Fruit fly (Drosophila melanogaster): Measurements from ENCODE around the gene CG18273.

Gene CG18273

dm6 chrX:487517-487957, at the start of gene CG18273, which contains the start of gene CG3156:
CG18273 (minus strand) TSS chrX:487581.
CG3156 (plus strand) TSS chrX:487878.
- TF ChIP-seq woc (GFP tag; optimal IDR thresholded peaks at IDR 0.05) (peak; percentile 22), Myc (optimal IDR thresholded peaks at IDR 0.05) (peak; percentile 98), sv (GFP tag; optimal IDR thresholded peaks at IDR 0.05) (peak; percentile 2), HLH106 (tag; optimal IDR thresholded peaks at IDR 0.05) (peak; percentile 57), dmrt93B (GFP tag; optimal IDR thresholded peaks at IDR 0.05) (no peak), Rel (GFP tag; optimal IDR thresholded peaks at IDR 0.05) (no peak), Rel (tag; optimal IDR thresholded peaks at IDR 0.05) (peak; percentile 78), usp (GFP tag; optimal IDR thresholded peaks at IDR 0.05) (no peak)

dm6 chrX:529724-530603, 42.6 kb upstream of the CG18273 start, which contains the start of the genes CG4293 and Appl:
CG4293 (minus strand) TSS chrX:530291.
Appl (plus strand) TSS chrX:530501.
- TF ChIP-seq br (GFP tag; optimal IDR thresholded peaks at IDR 0.05) (no peak), Myc (optimal IDR thresholded peaks at IDR 0.05) (peak; percentile 46), rgr (GFP tag; optimal IDR thresholded peaks at IDR 0.05) (peak; percentile 6)

dm6 chrX:526479-527071, 39.2 kb upstream of the CG18273 start:
- no peak for TF ChIP-seq dl (GFP tag; optimal IDR thresholded peaks at IDR 0.05; ENCODE audit: insufficient read depth in 1 of 2, partially characterized antibody in 2 of 2)
- TF ChIP-seq sv (GFP tag; optimal IDR thresholded peaks at IDR 0.05) = peak; percentile 51

dm6 chrX:525610-526009, 38.2 kb upstream of the CG18273 start:
- no peak for TF ChIP-seq sage (GFP tag; optimal IDR thresholded peaks at IDR 0.05)
- TF ChIP-seq HLH106 (tag; optimal IDR thresholded peaks at IDR 0.05) = no peak
- TF ChIP-seq Myc (optimal IDR thresholded peaks at IDR 0.05) = no peak
- TF ChIP-seq CG9705 (GFP tag; optimal IDR thresholded peaks at IDR 0.05) = no peak
- TF ChIP-seq GATAd (GFP tag; optimal IDR thresholded peaks at IDR 0.05) = no peak
- no peak for TF ChIP-seq Hr83 (GFP tag; optimal IDR thresholded peaks at IDR 0.05; ENCODE audit: poor library complexity, severe bottlenecking)
- no peak for TF ChIP-seq h (GFP tag; optimal IDR thresholded peaks at IDR 0.05)
- no peak for TF ChIP-seq Hr78 (GFP tag; optimal IDR thresholded peaks at IDR 0.05)
- no peak for TF ChIP-seq CrebA (GFP tag; optimal IDR thresholded peaks at IDR 0.05; ENCODE audit: borderline replicate concordance)
- TF ChIP-seq Abd-B (GFP tag; optimal IDR thresholded peaks at IDR 0.05) = no peak

- TF ChIP-seq foxo (GFP tag; optimal IDR thresholded peaks at IDR 0.05) (peak in 1 of 2 experiments; percentile 20), dl (GFP tag; optimal IDR thresholded peaks at IDR 0.05; ENCODE audit: insufficient read depth in 1 of 2, partially characterized antibody in 2 of 2) (no peak), HLH106 (tag; optimal IDR thresholded peaks at IDR 0.05) (peak; percentile 16), woc (GFP tag; optimal IDR thresholded peaks at IDR 0.05) (peak; percentile 49), psq (GFP tag; optimal IDR thresholded peaks at IDR 0.05) (no peak), CG32264 (GFP tag; optimal IDR thresholded peaks at IDR 0.05) (no peak), tai (GFP tag; optimal IDR thresholded peaks at IDR 0.05) (no peak), usp (GFP tag; optimal IDR thresholded peaks at IDR 0.05) (no peak), pan (optimal IDR thresholded peaks at IDR 0.05) (no peak), Hr78 (GFP tag; optimal IDR thresholded peaks at IDR 0.05) (no peak), Sp1 (GFP tag; optimal IDR thresholded peaks at IDR 0.05) (no peak), fru (GFP tag; optimal IDR thresholded peaks at IDR 0.05) (peak; percentile 2), h (GFP tag; optimal IDR thresholded peaks at IDR 0.05) (peak; percentile 12)
These were observed 37.0 kb upstream of the CG18273 start for dm6 chrX:524331-524730.

- TF ChIP-seq HLH106 (tag; optimal IDR thresholded peaks at IDR 0.05) = peak; percentile 99
- TF ChIP-seq GATAd (GFP tag; optimal IDR thresholded peaks at IDR 0.05) = peak; percentile 58
- TF ChIP-seq lola (GFP tag; optimal IDR thresholded peaks at IDR 0.05) = no peak
- peak; percentile 94 for TF ChIP-seq woc (GFP tag; optimal IDR thresholded peaks at IDR 0.05)
- peak; percentile 98 for TF ChIP-seq ey (GFP tag; optimal IDR thresholded peaks at IDR 0.05)
- TF ChIP-seq dsf (GFP tag; optimal IDR thresholded peaks at IDR 0.05; ENCODE audit: borderline replicate concordance) = peak; percentile 84
- TF ChIP-seq CrebA (GFP tag; optimal IDR thresholded peaks at IDR 0.05; ENCODE audit: borderline replicate concordance) = no peak
- no peak for TF ChIP-seq Myc (optimal IDR thresholded peaks at IDR 0.05)
- peak; percentile 95 for TF ChIP-seq Hnf4 (GFP tag; optimal IDR thresholded peaks at IDR 0.05)
- peak; percentile 98 for TF ChIP-seq fru (GFP tag; optimal IDR thresholded peaks at IDR 0.05)
- TF ChIP-seq CG32264 (GFP tag; optimal IDR thresholded peaks at IDR 0.05) = peak; percentile 88
- no peak for TF ChIP-seq Dfd (GFP tag; optimal IDR thresholded peaks at IDR 0.05)
- peak; percentile 49 for TF ChIP-seq Hr83 (GFP tag; optimal IDR thresholded peaks at IDR 0.05; ENCODE audit: poor library complexity, severe bottlenecking)
- TF ChIP-seq psq (GFP tag; optimal IDR thresholded peaks at IDR 0.05) = peak; percentile 94
- peak; percentile 99 for TF ChIP-seq h (GFP tag; optimal IDR thresholded peaks at IDR 0.05)
- no peak for TF ChIP-seq jim (GFP tag; optimal IDR thresholded peaks at IDR 0.05)
- TF ChIP-seq rgr (GFP tag; optimal IDR thresholded peaks at IDR 0.05) = peak; percentile 98
- TF ChIP-seq dmrt93B (GFP tag; optimal IDR thresholded peaks at IDR 0.05) = peak; percentile 97
- TF ChIP-seq OdsH (GFP tag; optimal IDR thresholded peaks at IDR 0.05) = peak; percentile 98
- peak; percentile 73 for TF ChIP-seq Mio (GFP tag; optimal IDR thresholded peaks at IDR 0.05)
- TF ChIP-seq CG9705 (GFP tag; optimal IDR thresholded peaks at IDR 0.05) = peak; percentile 99
- TF ChIP-seq usp (GFP tag; optimal IDR thresholded peaks at IDR 0.05) = no peak
These were observed 35.9 kb upstream of the CG18273 start, which contains the start of gene elav for dm6 chrX:523179-523851. elav (minus strand) TSS chrX:523226.

All from whole organism, wandering third instar larva.